Fruit fly (Drosophila melanogaster): Measurements from ENCODE around the gene CG14050.
A peak's percentile ranks its signal among the peaks of the same experiment; 100 is the strongest.

The CG14050 gene

DNA sequence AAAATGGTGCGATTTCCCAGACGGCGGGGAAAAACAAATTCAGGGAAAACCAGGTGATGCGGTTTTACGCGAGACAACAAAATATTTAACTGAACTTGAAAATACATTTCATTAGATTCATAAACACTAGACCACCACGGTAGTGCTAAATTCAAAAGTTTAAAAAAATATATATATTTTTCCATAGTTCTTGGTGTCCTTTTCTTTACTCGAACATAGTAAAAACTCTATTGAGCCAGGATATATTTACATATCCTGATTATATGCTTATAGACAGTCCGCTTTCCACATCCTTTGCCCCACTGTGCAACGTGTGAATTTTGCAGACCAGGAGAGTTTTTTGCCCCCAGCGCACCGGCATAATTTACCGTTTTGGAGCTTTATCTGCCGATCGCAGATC lies 39.4 kb upstream of the CG14050 start (continued):
- TF ChIP-seq CG3726 (GFP tag; IDR thresholded peaks at IDR 0.05): no peak
- no peak for TF ChIP-seq pita (GFP tag; optimal IDR thresholded peaks at IDR 0.05)
- TF ChIP-seq dati (GFP tag; IDR thresholded peaks at IDR 0.05): no peak
- TF ChIP-seq gfzf (GFP tag; optimal IDR thresholded peaks at IDR 0.05): no peak
- TF ChIP-seq Dad (GFP tag; optimal IDR thresholded peaks at IDR 0.05): no peak
- no peak for TF ChIP-seq Lpt (GFP tag; optimal IDR thresholded peaks at IDR 0.05)
- TF ChIP-seq fru (optimal IDR thresholded peaks at IDR 0.05): no peak
- TF ChIP-seq Chrac-16 (GFP tag; optimal IDR thresholded peaks at IDR 0.05): no peak
- no peak for TF ChIP-seq CHES-1-like (GFP tag; optimal IDR thresholded peaks at IDR 0.05)
- TF ChIP-seq CG4617 (GFP tag; optimal IDR thresholded peaks at IDR 0.05; ENCODE audit: borderline replicate concordance): no peak
- no peak for TF ChIP-seq CG17361 (GFP tag; IDR thresholded peaks at IDR 0.05)
- no peak for TF ChIP-seq usp (GFP tag; optimal IDR thresholded peaks at IDR 0.05)
- no peak for TF ChIP-seq CG8281 (tag; optimal IDR thresholded peaks at IDR 0.05)
- no peak for TF ChIP-seq CG7271 (tag; optimal IDR thresholded peaks at IDR 0.05)
- TF ChIP-seq CG11695 (GFP tag; IDR thresholded peaks at IDR 0.05): no peak
- no peak for TF ChIP-seq wdn (GFP tag; IDR thresholded peaks at IDR 0.05)
- no peak for TF ChIP-seq psq (GFP tag; optimal IDR thresholded peaks at IDR 0.05)
- no peak for TF ChIP-seq Gsc (GFP tag; IDR thresholded peaks at IDR 0.05)
- TF ChIP-seq dmrt11E (tag; optimal IDR thresholded peaks at IDR 0.05): peak; percentile 1
- TF ChIP-seq zf30C (GFP tag; optimal IDR thresholded peaks at IDR 0.05): no peak
- no peak for TF ChIP-seq B-H1 (GFP tag; IDR thresholded peaks at IDR 0.05)
- TF ChIP-seq HLH54F (GFP tag; optimal IDR thresholded peaks at IDR 0.05): no peak
- no peak for TF ChIP-seq lov (optimal IDR thresholded peaks at IDR 0.05)
- TF ChIP-seq lov (GFP tag; IDR thresholded peaks at IDR 0.05): no peak
- no peak for TF ChIP-seq CG6854 (GFP tag; optimal IDR thresholded peaks at IDR 0.05)
- no peak for TF ChIP-seq CG3163 (GFP tag; optimal IDR thresholded peaks at IDR 0.05)
- TF ChIP-seq CG2129 (GFP tag; IDR thresholded peaks at IDR 0.05; ENCODE audit: partially characterized antibody): no peak
- TF ChIP-seq CG2120 (GFP tag; optimal IDR thresholded peaks at IDR 0.05): no peak
- no peak for TF ChIP-seq CG10147 (GFP tag; optimal IDR thresholded peaks at IDR 0.05)
- TF ChIP-seq CG14710 (tag; optimal IDR thresholded peaks at IDR 0.05): no peak
- TF ChIP-seq CG2678 (tag; optimal IDR thresholded peaks at IDR 0.05): peak; percentile 25
- TF ChIP-seq Taf1 (GFP tag; IDR thresholded peaks at IDR 0.05): no peak
- TF ChIP-seq E2f1 (GFP tag; IDR thresholded peaks at IDR 0.05): no peak
- no peak for TF ChIP-seq Awh (GFP tag; IDR thresholded peaks at IDR 0.05)
- TF ChIP-seq Drgx (GFP tag; IDR thresholded peaks at IDR 0.05): peak; percentile 55; the same call in 1 of the 2 replicates
- TF ChIP-seq knrl (GFP tag; IDR thresholded peaks at IDR 0.05; ENCODE audit: partially characterized antibody): no peak
- no peak for TF ChIP-seq Fer3 (tag; optimal IDR thresholded peaks at IDR 0.05)
- TF ChIP-seq scrt (GFP tag; optimal IDR thresholded peaks at IDR 0.05): no peak
- no peak for TF ChIP-seq peb (GFP tag; IDR thresholded peaks at IDR 0.05)
- TF ChIP-seq Neu2 (GFP tag; optimal IDR thresholded peaks at IDR 0.05; ENCODE audit: borderline replicate concordance): no peak
- TF ChIP-seq CG31224 (GFP tag; IDR thresholded peaks at IDR 0.05): no peak
- peak; percentile 14 for TF ChIP-seq Blimp-1 (GFP tag; optimal IDR thresholded peaks at IDR 0.05)
- TF ChIP-seq Ada2b (GFP tag; IDR thresholded peaks at IDR 0.05): no peak
- TF ChIP-seq toy (GFP tag; IDR thresholded peaks at IDR 0.05): no peak
- TF ChIP-seq pum (GFP tag; optimal IDR thresholded peaks at IDR 0.05): no peak
- TF ChIP-seq CG42726 (GFP tag; IDR thresholded peaks at IDR 0.05; ENCODE audit: partially characterized antibody): no peak
- no peak for TF ChIP-seq pnt (GFP tag; optimal IDR thresholded peaks at IDR 0.05)
- TF ChIP-seq lmd (GFP tag; IDR thresholded peaks at IDR 0.05): peak; percentile 29; the same call in 1 of the 2 replicates
- peak; percentile 4 for TF ChIP-seq ind (GFP tag; optimal IDR thresholded peaks at IDR 0.05)
- no peak for TF ChIP-seq al (GFP tag; IDR thresholded peaks at IDR 0.05)
- no peak for TF ChIP-seq gce (GFP tag; IDR thresholded peaks at IDR 0.05)
- TF ChIP-seq CG12942 (GFP tag; optimal IDR thresholded peaks at IDR 0.05): peak; percentile 7
- TF ChIP-seq CG16813 (GFP tag; IDR thresholded peaks at IDR 0.05; ENCODE audit: partially characterized antibody): no peak
